Fruit fly (Drosophila melanogaster): ENCODE measurements around the gene CG15544.

The CG15544 gene

DNA sequence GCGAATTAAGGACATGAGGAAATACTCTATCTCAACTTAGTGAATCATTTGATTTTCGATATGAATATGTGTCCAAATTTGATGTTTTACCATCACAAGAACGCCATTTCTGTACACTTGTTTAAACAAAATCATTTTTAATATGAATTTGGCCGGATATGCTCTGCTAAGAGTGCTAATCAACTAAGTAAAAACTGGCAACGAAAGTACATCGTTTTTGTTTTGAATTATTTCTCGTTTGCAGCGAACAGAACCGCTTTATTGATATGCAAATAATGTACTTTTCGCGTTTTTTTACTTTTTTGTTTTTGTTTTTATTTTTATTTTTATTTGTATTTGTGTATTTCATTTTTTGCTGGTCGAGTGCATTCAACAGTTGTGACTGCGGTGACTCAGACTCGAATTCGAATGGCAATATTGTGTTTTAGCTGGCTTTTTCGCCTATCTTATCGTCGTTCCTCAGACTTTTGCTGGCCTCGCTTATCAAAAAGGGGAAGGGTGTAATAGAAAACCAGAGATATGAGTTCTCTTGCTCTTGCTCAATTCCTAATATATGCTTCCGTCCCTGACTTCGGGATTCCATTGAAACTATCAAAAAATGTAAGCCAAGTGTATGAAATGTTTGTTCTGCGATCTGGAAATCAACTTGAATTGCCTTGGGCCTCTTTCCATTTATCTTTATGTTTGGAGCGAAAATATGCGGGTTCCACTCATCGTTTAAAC, 16.2 kb upstream of the CG15544 start (continued):
- TF ChIP-seq Myb (GFP tag; optimal IDR thresholded peaks at IDR 0.05) (no peak), twi (tag; optimal IDR thresholded peaks at IDR 0.05) (no peak), nom (GFP tag; optimal IDR thresholded peaks at IDR 0.05) (no peak), abd-A (tag; optimal IDR thresholded peaks at IDR 0.05) (no peak), trem (tag; optimal IDR thresholded peaks at IDR 0.05) (no peak), CG31388 (GFP tag; optimal IDR thresholded peaks at IDR 0.05) (no peak), Mad (GFP tag; optimal IDR thresholded peaks at IDR 0.05) (no peak), vvl (GFP tag; IDR thresholded peaks at IDR 0.05) (no peak), CG13894 (tag; optimal IDR thresholded peaks at IDR 0.05) (no peak), CG34376 (GFP tag; optimal IDR thresholded peaks at IDR 0.05) (peak; percentile 59), sd (tag; optimal IDR thresholded peaks at IDR 0.05) (peak; percentile 97), CG14965 (GFP tag; optimal IDR thresholded peaks at IDR 0.05; ENCODE audit: borderline replicate concordance) (no peak), CG1647 (GFP tag; optimal IDR thresholded peaks at IDR 0.05) (no peak)

DNA sequence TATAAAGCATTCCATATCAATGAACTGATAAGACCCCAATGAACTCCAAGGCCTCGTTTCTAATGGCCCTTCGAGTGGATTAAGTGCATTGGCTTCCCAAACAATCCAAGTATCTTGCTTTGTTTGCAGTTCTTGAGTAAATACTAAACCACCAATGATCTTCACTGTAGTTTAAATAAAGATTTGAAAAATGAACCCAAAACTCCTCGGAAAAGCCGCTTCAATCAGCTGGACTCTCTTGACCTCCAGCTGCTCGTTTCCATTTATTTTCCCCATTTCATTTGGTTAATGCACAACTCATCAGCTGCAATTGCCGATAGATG, 15.6 kb upstream of the CG15544 start:
- TF ChIP-seq CG15696 (tag; optimal IDR thresholded peaks at IDR 0.05) (peak; percentile 71), fu2 (GFP tag; optimal IDR thresholded peaks at IDR 0.05) (no peak), aop (GFP tag; IDR thresholded peaks at IDR 0.05) (no peak), Awh (GFP tag; IDR thresholded peaks at IDR 0.05) (no peak), p53 (GFP tag; optimal IDR thresholded peaks at IDR 0.05) (no peak), abd-A (tag; optimal IDR thresholded peaks at IDR 0.05) (no peak), Bdp1 (GFP tag; optimal IDR thresholded peaks at IDR 0.05) (no peak), CG30431 (GFP tag; optimal IDR thresholded peaks at IDR 0.05) (no peak), CG6854 (GFP tag; optimal IDR thresholded peaks at IDR 0.05) (no peak), hkb (optimal IDR thresholded peaks at IDR 0.05) (no peak), hkb (GFP tag; IDR thresholded peaks at IDR 0.05) (no peak), CG12071 (GFP tag; optimal IDR thresholded peaks at IDR 0.05) (no peak), ara (GFP tag; IDR thresholded peaks at IDR 0.05) (peak; percentile 46; the same call in 1 of the 2 replicates), CG2202 (tag; optimal IDR thresholded peaks at IDR 0.05) (peak; percentile 35), unc-4 (GFP tag; IDR thresholded peaks at IDR 0.05; ENCODE audit: partially characterized antibody) (no peak), peb (GFP tag; IDR thresholded peaks at IDR 0.05) (no peak), yki (optimal IDR thresholded peaks at IDR 0.05) (no peak), org-1 (GFP tag; optimal IDR thresholded peaks at IDR 0.05) (no peak), CG2199 (GFP tag; IDR thresholded peaks at IDR 0.05) (no peak), Ssrp (tag; optimal IDR thresholded peaks at IDR 0.05) (no peak), ac (GFP tag; optimal IDR thresholded peaks at IDR 0.05) (peak; percentile 46), bab2 (GFP tag; optimal IDR thresholded peaks at IDR 0.05) (no peak), sr (GFP tag; IDR thresholded peaks at IDR 0.05) (no peak), CG11398 (GFP tag; optimal IDR thresholded peaks at IDR 0.05) (peak; percentile 10), CG33557 (GFP tag; optimal IDR thresholded peaks at IDR 0.05) (peak; percentile 64), CG17912 (GFP tag; optimal IDR thresholded peaks at IDR 0.05) (no peak), bigmax (GFP tag; optimal IDR thresholded peaks at IDR 0.05) (no peak), Kr (GFP tag; optimal IDR thresholded peaks at IDR 0.05) (peak; percentile 24), CG7745 (tag; optimal IDR thresholded peaks at IDR 0.05) (peak; percentile 33), zf30C (GFP tag; optimal IDR thresholded peaks at IDR 0.05) (no peak), ro (GFP tag; IDR thresholded peaks at IDR 0.05) (no peak), CG3407 (GFP tag; optimal IDR thresholded peaks at IDR 0.05) (no peak), HLH54F (GFP tag; optimal IDR thresholded peaks at IDR 0.05) (no peak), fd102C (GFP tag; optimal IDR thresholded peaks at IDR 0.05) (peak; percentile 39), br (optimal IDR thresholded peaks at IDR 0.05) (no peak), z (GFP tag; IDR thresholded peaks at IDR 0.05) (0 out of 3 replicates have a peak, but pooled peaks have one; percentile 56), NfI (GFP tag; optimal IDR thresholded peaks at IDR 0.05) (no peak), CG9727 (GFP tag; optimal IDR thresholded peaks at IDR 0.05) (peak; percentile 24), nom (GFP tag; optimal IDR thresholded peaks at IDR 0.05) (no peak), CG34376 (GFP tag; optimal IDR thresholded peaks at IDR 0.05) (peak; percentile 10), Six4 (GFP tag; optimal IDR thresholded peaks at IDR 0.05) (no peak)

All from whole organism, embryonic.